Worm (Caenorhabditis elegans): ENCODE results near the gene fbxa-82.

DNA sequence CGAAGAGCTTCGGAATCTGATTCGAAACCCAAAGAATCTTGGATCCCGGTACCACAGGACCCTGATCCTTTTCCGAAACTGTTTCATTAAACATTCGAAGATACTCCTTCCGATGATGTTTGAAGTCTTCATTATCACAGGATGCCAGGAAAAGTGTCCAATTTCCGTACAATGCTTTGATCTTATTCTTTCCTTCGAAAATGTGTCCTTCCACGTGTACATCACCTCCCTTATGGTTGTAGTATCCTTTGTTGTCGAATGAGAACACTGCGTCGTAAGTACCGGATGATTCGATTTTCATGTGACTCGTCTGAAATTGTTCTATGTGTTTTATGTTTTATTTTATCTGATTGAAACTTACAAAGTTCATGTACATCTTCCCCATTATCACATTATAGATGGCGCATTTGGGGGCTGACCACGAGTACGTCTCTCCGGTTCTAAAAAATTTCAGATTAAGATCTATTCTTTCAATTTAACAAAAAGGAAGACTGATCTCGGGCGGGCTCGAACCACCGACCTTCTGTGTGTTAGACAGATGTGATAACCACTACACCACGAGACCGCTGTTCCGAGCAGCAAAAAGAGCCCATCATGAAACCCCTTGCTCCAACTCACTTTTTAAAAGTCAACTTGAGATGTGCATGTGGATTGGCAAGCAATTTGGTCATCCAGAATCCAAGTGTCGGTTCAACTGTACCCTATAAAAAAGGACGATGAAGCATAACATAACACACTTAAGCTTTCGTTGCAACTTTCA lies 39.6 kb downstream of the fbxa-82 start:
- TF ChIP-seq ceh-82 (tag; optimal IDR thresholded peaks at IDR 0.05) (no peak), snpc-4 (tag; optimal IDR thresholded peaks at IDR 0.05) (no peak), nhr-47 (tag; optimal IDR thresholded peaks at IDR 0.05) (peak; percentile 12), efl-1 (optimal IDR thresholded peaks at IDR 0.05) (peak in 1 of 2 experiments; percentile 15), efl-1 (GFP tag; optimal IDR thresholded peaks at IDR 0.05 in 1 of 2) (peak in 1 of 2 experiments; percentile 84), dsc-1 (tag; optimal IDR thresholded peaks at IDR 0.05) (peak; percentile 24), unc-62 (GFP tag; optimal IDR thresholded peaks at IDR 0.05) (no peak)

All from whole organism, L1 larva.